Fruit fly (Drosophila melanogaster) whole organism, embryonic: ENCODE results near the gene Prosbeta2.

Experiments used
- Bteb2 ChIP-seq: fragments of 200-800 bp; sonication (Bioruptor generic); optimal IDR thresholded peaks from 2 replicates; lab custom pipeline; 2016; ENCODE audit warnings: missing biosample characterization, missing genetic modification characterization
- CG10959 ChIP-seq: fragments of 200-800 bp; sonication (Bioruptor generic); IDR thresholded peaks from 2 replicates; pipeline ENCODE4 v1.3.6; 2022; ENCODE audit warnings: missing biosample characterization, missing genetic modification characterization
- CG10979 ChIP-seq: fragments of 200-800 bp; sonication (Bioruptor generic); optimal IDR thresholded peaks from 2 replicates; lab custom pipeline; 2018; ENCODE audit warnings: missing biosample characterization, mild to moderate bottlenecking, missing genetic modification characterization, moderate library complexity
- CG11504 ChIP-seq: fragments of 200-800 bp; sonication (Bioruptor generic); optimal IDR thresholded peaks from 3 replicates; lab custom pipeline; 2019; ENCODE audit warnings: missing biosample characterization, mild to moderate bottlenecking, missing genetic modification characterization, moderate library complexity
- CG11696 ChIP-seq: fragments of 200-800 bp; sonication (Bioruptor generic); IDR thresholded peaks from 2 replicates; pipeline ENCODE4 v1.3.6; 2022; ENCODE audit warnings: missing biosample characterization, missing genetic modification characterization
- CG12071 ChIP-seq: fragments of 200-800 bp; sonication (Bioruptor generic); optimal IDR thresholded peaks from 3 replicates; lab custom pipeline; 2018; ENCODE audit warnings: missing biosample characterization, mild to moderate bottlenecking, missing genetic modification characterization
- CG17829 ChIP-seq: fragments of 200-800 bp; optimal IDR thresholded peaks from 2 replicates; lab custom pipeline; 2019; ENCODE audit warnings: missing biosample characterization, mild to moderate bottlenecking, missing genetic modification characterization, moderate library complexity
- CG18262 ChIP-seq: fragments of 200-800 bp; optimal IDR thresholded peaks from 3 replicates; lab custom pipeline; 2019; ENCODE audit warnings: missing biosample characterization, mild to moderate bottlenecking, missing genetic modification characterization, moderate library complexity
- CG2199 ChIP-seq: fragments of 200-800 bp; sonication (Bioruptor generic); IDR thresholded peaks from 3 replicates; pipeline ENCODE4 v1.3.6; 2022; ENCODE audit warnings: missing biosample characterization, missing genetic modification characterization
- CG2678 ChIP-seq: fragments of 200-800 bp; sonication (Bioruptor generic); optimal IDR thresholded peaks from 3 replicates; lab custom pipeline; 2019; ENCODE audit warnings: missing biosample characterization, mild to moderate bottlenecking, missing genetic modification characterization, moderate library complexity
- CG2712 ChIP-seq: fragments of 200-800 bp; optimal IDR thresholded peaks from 3 replicates; lab custom pipeline; 2019; ENCODE audit warnings: missing biosample characterization, mild to moderate bottlenecking, missing genetic modification characterization, moderate library complexity
- CG3163 ChIP-seq: fragments of 200-800 bp; sonication (Bioruptor generic); optimal IDR thresholded peaks from 3 replicates; lab custom pipeline; 2016; ENCODE audit warnings: missing biosample characterization, missing genetic modification characterization
- CG34422 ChIP-seq: fragments of 200-800 bp; sonication (Bioruptor generic); IDR thresholded peaks from 3 replicates; pipeline ENCODE4 v1.3.6; 2022; ENCODE audit warnings: missing biosample characterization, missing genetic modification characterization
- CG4328 ChIP-seq: fragments of 200-800 bp; sonication (Bioruptor generic); optimal IDR thresholded peaks from 3 replicates; lab custom pipeline; 2017; ENCODE audit warnings: missing biosample characterization, missing genetic modification reagents, missing genetic modification characterization
- CG6765 ChIP-seq: fragments of 200-800 bp; sonication (Bioruptor generic); optimal IDR thresholded peaks from 3 replicates; lab custom pipeline; 2017; ENCODE audit warnings: missing biosample characterization, mild to moderate bottlenecking, missing genetic modification characterization
- CG7556 ChIP-seq: fragments of 200-800 bp; sonication (Bioruptor generic); optimal IDR thresholded peaks from 2 replicates; lab custom pipeline; 2017; ENCODE audit warnings: missing biosample characterization, mild to moderate bottlenecking, missing genetic modification characterization
- CG7839 ChIP-seq: fragments of 200-800 bp; sonication (Bioruptor generic); optimal IDR thresholded peaks from 3 replicates; lab custom pipeline; 2018; ENCODE audit warnings: missing biosample characterization, mild to moderate bottlenecking, missing genetic modification characterization, moderate library complexity
- D19A ChIP-seq: fragments of 200-800 bp; optimal IDR thresholded peaks from 3 replicates; lab custom pipeline; 2019; ENCODE audit warnings: missing biosample characterization, mild to moderate bottlenecking, missing genetic modification characterization, moderate library complexity
- Drgx ChIP-seq: fragments of 200-800 bp; sonication (Bioruptor generic); IDR thresholded peaks from 2 replicates; pipeline ENCODE4 v1.3.6; 2022; ENCODE audit warnings: missing biosample characterization, missing genetic modification characterization
- Fer3 ChIP-seq: fragments of 200-800 bp; sonication (Bioruptor generic); optimal IDR thresholded peaks from 2 replicates; lab custom pipeline; 2018; ENCODE audit warnings: missing biosample characterization, mild to moderate bottlenecking, missing genetic modification characterization, moderate library complexity
- GATAe ChIP-seq: fragments of 200-800 bp; sonication (Bioruptor generic); conservative IDR thresholded peaks from 2 replicates; pipeline ENCODE4 v1.3.6; 2022; ENCODE audit warnings: missing biosample characterization, missing genetic modification characterization
- Hr78 ChIP-seq, 2 experiments: fragments of 200-800 bp in 1 of 2; fragments of >200 bp in 1 of 2; sonication (Bioruptor generic) in 1 of 2; optimal IDR thresholded peaks; 2 replicates each; lab custom pipeline; 2017 to 2019; ENCODE audit warnings: missing biosample characterization in 2 of 2, missing genetic modification characterization in 2 of 2, mild to moderate bottlenecking in 1 of 2, moderate library complexity in 1 of 2
- Med ChIP-seq: fragments of 200-800 bp; sonication (Bioruptor generic); peaks from one replicate; lab custom pipeline; 2016; ENCODE audit warnings: missing biosample characterization, missing genetic modification characterization, mild to moderate bottlenecking, inconsistent platforms, moderate library complexity
- Trl ChIP-seq, 3 experiments: fragments of >200 bp in 2 of 3; fragments of 200-800 bp in 1 of 3; sonication (Bioruptor generic) in 1 of 3; optimal IDR thresholded peaks; 2 replicates in 1 of 3; 3 replicates in 2 of 3; lab custom pipeline; 2016 to 2017; ENCODE audit warnings: missing biosample characterization in 1 of 3, missing genetic modification characterization in 1 of 3
- Vsx1 ChIP-seq: fragments of 200-800 bp; sonication (Bioruptor generic); optimal IDR thresholded peaks from 2 replicates; lab custom pipeline; 2017; ENCODE audit warnings: missing biosample characterization, mild to moderate bottlenecking, missing genetic modification characterization, missing genetic modification reagents
- Xrp1 ChIP-seq: fragments of 200-800 bp; sonication (Bioruptor generic); IDR thresholded peaks from 2 replicates; pipeline ENCODE4 v1.3.6; 2022; ENCODE audit warnings: missing biosample characterization, missing genetic modification characterization
- br ChIP-seq: fragments of >200 bp; optimal IDR thresholded peaks from 2 replicates; lab custom pipeline; 2017
- bsh ChIP-seq, 2 experiments: fragments of 200-800 bp; sonication (Bioruptor generic); optimal IDR thresholded peaks; 2 replicates each; lab custom pipeline; 2017 to 2018; ENCODE audit warnings: mild to moderate bottlenecking in 2 of 2, missing biosample characterization in 2 of 2, missing genetic modification characterization in 2 of 2, moderate library complexity in 1 of 2
- cg ChIP-seq: fragments of 200-800 bp; sonication (Bioruptor generic); optimal IDR thresholded peaks from 3 replicates; lab custom pipeline; 2019; ENCODE audit warnings: missing biosample characterization, mild to moderate bottlenecking, missing genetic modification characterization, moderate library complexity
- crc ChIP-seq: fragments of 200-800 bp; sonication (Bioruptor generic); optimal IDR thresholded peaks from 2 replicates; lab custom pipeline; 2016; ENCODE audit warnings: missing biosample characterization, missing genetic modification characterization
- dmrt11E ChIP-seq: fragments of 200-800 bp; sonication (Bioruptor generic); optimal IDR thresholded peaks from 3 replicates; lab custom pipeline; 2018; ENCODE audit warnings: missing biosample characterization, mild to moderate bottlenecking, missing genetic modification characterization, moderate library complexity
- dysf ChIP-seq: fragments of 200-800 bp; sonication (Bioruptor generic); IDR thresholded peaks from 3 replicates; pipeline ENCODE4 v1.3.6; 2022; ENCODE audit warnings: missing biosample characterization, missing genetic modification characterization
- eve ChIP-seq, 2 experiments: fragments of >200 bp; optimal IDR thresholded peaks; 2 replicates each; lab custom pipeline; 2017; ENCODE audit warnings: missing biosample characterization in 2 of 2, missing genetic modification characterization in 2 of 2
- gem ChIP-seq: fragments of 200-800 bp; sonication (Bioruptor generic); optimal IDR thresholded peaks from 2 replicates; lab custom pipeline; 2019; ENCODE audit warnings: missing biosample characterization, mild to moderate bottlenecking, missing genetic modification characterization, moderate library complexity
- gt ChIP-seq: fragments of 200-800 bp; sonication (Bioruptor generic); IDR thresholded peaks from 2 replicates; pipeline ENCODE4 v1.3.6; 2022; ENCODE audit warnings: missing biosample characterization, missing genetic modification characterization
- jigr1 ChIP-seq: fragments of 200-800 bp; sonication (Bioruptor generic); IDR thresholded peaks from 3 replicates; pipeline ENCODE4 v1.3.6; 2022; ENCODE audit warnings: missing biosample characterization, missing genetic modification characterization
- kah ChIP-seq: fragments of 200-800 bp; sonication (Bioruptor generic); optimal IDR thresholded peaks from 2 replicates; lab custom pipeline; 2018; ENCODE audit warnings: missing biosample characterization, mild to moderate bottlenecking, missing genetic modification characterization
- lbe ChIP-seq: fragments of 200-800 bp; sonication (Bioruptor generic); optimal IDR thresholded peaks from 2 replicates; lab custom pipeline; 2016; ENCODE audit warnings: missing biosample characterization, mild to moderate bottlenecking, missing genetic modification characterization
- lola ChIP-seq, 3 experiments: fragments of >200 bp in 2 of 3; fragments of 200-800 bp in 1 of 3; sonication (Bioruptor generic) in 1 of 3; optimal IDR thresholded peaks; 2 replicates each; lab custom pipeline; 2017 to 2019; ENCODE audit warnings: missing biosample characterization in 3 of 3, missing genetic modification characterization in 3 of 3, mild to moderate bottlenecking in 1 of 3, moderate library complexity in 1 of 3
- nom ChIP-seq: fragments of 200-800 bp; sonication (Bioruptor generic); optimal IDR thresholded peaks from 2 replicates; lab custom pipeline; 2017; ENCODE audit warnings: missing biosample characterization, missing genetic modification characterization, mild to moderate bottlenecking, moderate library complexity, missing genetic modification reagents
- odd ChIP-seq: fragments of 200-800 bp; sonication (Bioruptor generic); optimal IDR thresholded peaks from 2 replicates; lab custom pipeline; 2017; ENCODE audit warnings: missing biosample characterization, mild to moderate bottlenecking, missing genetic modification characterization
- pan ChIP-seq, 4 experiments: fragments of >200 bp in 3 of 4; fragments of 200-800 bp in 1 of 4; sonication (Bioruptor generic) in 1 of 4; optimal IDR thresholded peaks in 3 of 4; IDR thresholded peaks in 1 of 4; 2 replicates each; pipeline versions ENCODE4 v1.3.6 to Lab custom; 2017 to 2022; ENCODE audit warnings: missing biosample characterization in 2 of 4, missing genetic modification characterization in 2 of 4, mixed read lengths in 1 of 4
- row ChIP-seq: fragments of 200-800 bp; sonication (Bioruptor generic); IDR thresholded peaks from 3 replicates; pipeline ENCODE4 v1.3.6; 2022; ENCODE audit warnings: missing biosample characterization, missing genetic modification characterization
- sens ChIP-seq: fragments of 200-800 bp; sonication (Bioruptor generic); peaks from one replicate; lab custom pipeline; 2016; ENCODE audit warnings: missing biosample characterization, missing genetic modification characterization

Gene Prosbeta2

DNA sequence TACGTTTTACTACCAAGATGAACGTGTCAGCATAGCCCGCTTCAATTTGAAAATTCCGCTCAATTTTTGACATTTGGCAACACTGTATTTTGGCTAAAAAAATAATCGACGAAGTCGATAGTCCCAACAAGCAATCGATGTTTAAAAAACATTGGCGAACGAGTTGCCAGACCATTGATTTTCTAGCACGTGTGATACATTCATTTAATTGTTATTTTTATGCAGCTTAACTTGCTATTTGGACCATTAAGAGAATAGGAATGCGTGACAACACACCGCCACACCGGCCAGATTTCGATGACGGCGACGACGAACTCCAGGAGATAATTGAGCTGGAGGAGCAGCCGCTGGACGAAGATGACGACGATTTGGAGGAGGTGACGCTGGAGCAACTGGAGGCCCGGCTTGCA is 17.1 kb upstream of the Prosbeta2 start, which contains the start of gene CG5114 (continued):
- TF ChIP-seq Fer3 (tag; lab: Kevin White, UChicago) (peak; percentile 42), GATAe (GFP tag; lab: Robert Waterston, UW) (no peak), lbe (GFP tag; lab: Kevin White, UChicago) (peak; percentile 41), gem (peak; percentile 29)

- TF ChIP-seq Trl (optimal IDR thresholded peaks at IDR 0.05; lab: Kevin White, UChicago) (peak in 1 of 2 experiments; percentile 24), Trl (GFP tag; optimal IDR thresholded peaks at IDR 0.05; lab: Kevin White, UChicago) (no peak), CG10979 (tag; lab: Kevin White, UChicago) (peak; percentile 14), Xrp1 (peak; percentile 7; the same call in 1 of the 2 replicates), nom (GFP tag; lab: Kevin White, UChicago) (peak; percentile 25), Med (GFP tag; lab: Kevin White, UChicago) (peak; percentile 27), cg (peak; percentile 16), Bteb2 (GFP tag; lab: Kevin White, UChicago) (no peak), CG18262 (peak; percentile 25), Drgx (GFP tag; lab: Robert Waterston, UW) (peak; percentile 92), CG11504 (no peak), jigr1 (GFP tag; lab: Robert Waterston, UW) (no peak), lola (GFP tag; optimal IDR thresholded peaks at IDR 0.05; lab: Kevin White, UChicago) (peak in 1 of 3 experiments; percentile 3), Hr78 (GFP tag; optimal IDR thresholded peaks at IDR 0.05; lab: Kevin White, UChicago) (peak in 1 of 2 experiments; percentile 14), CG3163 (GFP tag; lab: Kevin White, UChicago) (peak; percentile 19), bsh (GFP tag; optimal IDR thresholded peaks at IDR 0.05; lab: Kevin White, UChicago) (peak; percentile 42 to 60), CG12071 (GFP tag; lab: Kevin White, UChicago) (no peak), CG2199 (GFP tag; lab: Robert Waterston, UW) (0 out of 3 replicates have a peak, but pooled peaks have one; percentile 24), D19A (tag; lab: Kevin White, UChicago) (peak; percentile 29), kah (GFP tag; lab: Kevin White, UChicago) (peak; percentile 25), CG10959 (GFP tag; lab: Robert Waterston, UW) (no peak), br (lab: Kevin White, UChicago) (no peak), gt (GFP tag; lab: Robert Waterston, UW) (no peak), CG11696 (GFP tag; lab: Robert Waterston, UW) (peak; percentile 46; the same call in 1 of the 2 replicates), CG2712 (tag; lab: Kevin White, UChicago) (peak; percentile 13), dmrt11E (tag; lab: Kevin White, UChicago) (peak; percentile 13), CG7556 (GFP tag; lab: Kevin White, UChicago) (no peak), CG6765 (no peak), odd (GFP tag; lab: Kevin White, UChicago) (no peak), sens (GFP tag; lab: Kevin White, UChicago) (peak; percentile 56), crc (GFP tag; lab: Kevin White, UChicago) (no peak)
Observed at dm6 chr3L:14984521-14985150, 15.1 kb upstream of the Prosbeta2 start, which contains the start of gene mnd. Gene mnd (plus strand): TSS chr3L:14985100.

dm6 chr3L:14986340-14986916 is 13.3 kb upstream of the Prosbeta2 start:
- TF ChIP-seq CG4328 (GFP tag; lab: Kevin White, UChicago) (no peak), sens (GFP tag; lab: Kevin White, UChicago) (peak; percentile 29), D19A (tag; lab: Kevin White, UChicago) (peak; percentile 22), row (GFP tag; lab: Robert Waterston, UW) (0 out of 3 replicates have a peak, but pooled peaks have one; percentile 17), CG2678 (tag; lab: Kevin White, UChicago) (peak; percentile 1), gem (peak; percentile 27), eve (GFP tag; optimal IDR thresholded peaks at IDR 0.05; lab: Kevin White, UChicago) (peak in 1 of 2 experiments; percentile 26), dysf (GFP tag; lab: Robert Waterston, UW) (peak; percentile 16; the same call in 1 of the 3 replicates), Hr78 (GFP tag; optimal IDR thresholded peaks at IDR 0.05; lab: Kevin White, UChicago) (peak in 1 of 2 experiments; percentile 87), Vsx1 (GFP tag; lab: Kevin White, UChicago) (peak; percentile 29), CG7839 (tag; lab: Kevin White, UChicago) (peak; percentile 11), CG2712 (tag; lab: Kevin White, UChicago) (peak; percentile 2), cg (no peak), pan (optimal IDR thresholded peaks at IDR 0.05; lab: Kevin White, UChicago) (no peak), pan (GFP tag; optimal IDR thresholded peaks at IDR 0.05 in 1 of 2, IDR thresholded peaks at IDR 0.05 in 1 of 2) (peak in 1 of 2 experiments; percentile 23), CG34422 (GFP tag; lab: Robert Waterston, UW) (0 out of 3 replicates have a peak, but pooled peaks have one; percentile 44), CG17829 (peak; percentile 6)
